Fruit fly (Drosophila melanogaster): ENCODE results near the gene CG1695.

The CG1695 gene

dm6 chrX:20429482-20430204, 4.1 kb upstream of the CG1695 start, which contains the start of the genes CG11710 and mal (continued):
- peak; percentile 68 for TF ChIP-seq B-H2 (GFP tag; optimal IDR thresholded peaks at IDR 0.05)
- TF ChIP-seq ac (GFP tag; optimal IDR thresholded peaks at IDR 0.05) = no peak
- TF ChIP-seq Bteb2 (GFP tag; optimal IDR thresholded peaks at IDR 0.05) = peak; percentile 47
- TF ChIP-seq CG2116 (GFP tag; optimal IDR thresholded peaks at IDR 0.05) = peak; percentile 69
- no peak for TF ChIP-seq CG12769 (tag; optimal IDR thresholded peaks at IDR 0.05)
- peak; percentile 49 for TF ChIP-seq CG34376 (GFP tag; optimal IDR thresholded peaks at IDR 0.05)
- TF ChIP-seq inv (GFP tag; IDR thresholded peaks at IDR 0.05; ENCODE audit: partially characterized antibody) = no peak
- TF ChIP-seq NC2α (GFP tag; optimal IDR thresholded peaks at IDR 0.05) = no peak
- TF ChIP-seq Lpt (GFP tag; optimal IDR thresholded peaks at IDR 0.05) = no peak
- TF ChIP-seq Spps (tag; optimal IDR thresholded peaks at IDR 0.05) = peak; percentile 52
- TF ChIP-seq abd-A (tag; optimal IDR thresholded peaks at IDR 0.05) = no peak
- no peak for TF ChIP-seq CG8478 (optimal IDR thresholded peaks at IDR 0.05)
- peak; percentile 86; the same call in 2 of the 3 replicates for TF ChIP-seq CG11560 (tag; IDR thresholded peaks at IDR 0.05)
- TF ChIP-seq CG16863 (GFP tag; optimal IDR thresholded peaks at IDR 0.05) = peak; percentile 50
- TF ChIP-seq CG4617 (GFP tag; optimal IDR thresholded peaks at IDR 0.05; ENCODE audit: borderline replicate concordance) = peak; percentile 37
- TF ChIP-seq aop (GFP tag; IDR thresholded peaks at IDR 0.05) = no peak
- TF ChIP-seq her (GFP tag; optimal IDR thresholded peaks at IDR 0.05) = peak; percentile 33
- peak; percentile 78 for TF ChIP-seq BtbVII (GFP tag; optimal IDR thresholded peaks at IDR 0.05)
- TF ChIP-seq sim (GFP tag; IDR thresholded peaks at IDR 0.05) = no peak
- no peak for TF ChIP-seq CG5953 (GFP tag; IDR thresholded peaks at IDR 0.05)
- TF ChIP-seq cato (GFP tag; optimal IDR thresholded peaks at IDR 0.05; ENCODE audit: borderline replicate concordance) = peak; percentile 47
- peak; percentile 69 for TF ChIP-seq CG13775 (GFP tag; optimal IDR thresholded peaks at IDR 0.05)
- no peak for TF ChIP-seq CG15011 (GFP tag; optimal IDR thresholded peaks at IDR 0.05)
- TF ChIP-seq CG5180 (GFP tag; optimal IDR thresholded peaks at IDR 0.05) = no peak
- TF ChIP-seq Antp (GFP tag; optimal IDR thresholded peaks at IDR 0.05) = peak; percentile 50
- TF ChIP-seq CG1603 (tag; optimal IDR thresholded peaks at IDR 0.05) = peak; percentile 68
- TF ChIP-seq CG31224 (GFP tag; IDR thresholded peaks at IDR 0.05) = peak; percentile 73
- peak; percentile 43 for TF ChIP-seq CG10462 (GFP tag; optimal IDR thresholded peaks at IDR 0.05)
- TF ChIP-seq h (optimal IDR thresholded peaks at IDR 0.05) = no peak
- peak; percentile 80 for TF ChIP-seq klu (GFP tag; IDR thresholded peaks at IDR 0.05)
- peak; percentile 51; the same call in 1 of the 3 replicates for TF ChIP-seq CG2889 (GFP tag; IDR thresholded peaks at IDR 0.05)
- TF ChIP-seq Rfx (GFP tag; IDR thresholded peaks at IDR 0.05) = peak; percentile 84
- TF ChIP-seq jigr1 (GFP tag; IDR thresholded peaks at IDR 0.05) = peak; percentile 59; the same call in 1 of the 3 replicates
- peak; percentile 72 for TF ChIP-seq CG6765 (GFP tag; optimal IDR thresholded peaks at IDR 0.05)
- TF ChIP-seq CG10366 (GFP tag; IDR thresholded peaks at IDR 0.05) = peak; percentile 50; the same call in 1 of the 2 replicates
- peak; percentile 85 for TF ChIP-seq Meics (GFP tag; optimal IDR thresholded peaks at IDR 0.05)
- no peak for TF ChIP-seq HLHmδ (GFP tag; optimal IDR thresholded peaks at IDR 0.05)
- TF ChIP-seq B-H1 (GFP tag; IDR thresholded peaks at IDR 0.05) = peak; percentile 45
- peak; percentile 76 for TF ChIP-seq CG18476 (GFP tag; optimal IDR thresholded peaks at IDR 0.05)
- TF ChIP-seq caup (GFP tag; optimal IDR thresholded peaks at IDR 0.05; ENCODE audit: severe bottlenecking) = no peak
- TF ChIP-seq crp (GFP tag; optimal IDR thresholded peaks at IDR 0.05) = peak in 1 of 2 experiments; percentile 82
- TF ChIP-seq slp2 (GFP tag; optimal IDR thresholded peaks at IDR 0.05) = peak; percentile 64
- TF ChIP-seq Ptx1 (GFP tag; IDR thresholded peaks at IDR 0.05) = peak; percentile 78
- TF ChIP-seq Bdp1 (GFP tag; optimal IDR thresholded peaks at IDR 0.05) = no peak
- TF ChIP-seq ranshi (GFP tag; IDR thresholded peaks at IDR 0.05) = peak; percentile 60; the same call in 1 of the 2 replicates
- peak; percentile 30 for TF ChIP-seq CG12299 (tag; optimal IDR thresholded peaks at IDR 0.05)
- TF ChIP-seq run (tag; optimal IDR thresholded peaks at IDR 0.05) = no peak
- TF ChIP-seq nau (GFP tag; optimal IDR thresholded peaks at IDR 0.05) = no peak
- no peak for TF ChIP-seq HHEX (GFP tag; optimal IDR thresholded peaks at IDR 0.05)
- TF ChIP-seq dmrt11E (tag; optimal IDR thresholded peaks at IDR 0.05) = peak; percentile 27

Data from whole organism, embryonic.